Worm (Caenorhabditis elegans) whole organism, L2 larva: ENCODE data around the gene str-38.

Experiments used
- C34F6.9 ChIP-seq: fragments of 150-350 bp; optimal IDR thresholded peaks from 2 replicates; lab custom pipeline; 2014; ENCODE audit warnings: missing biosample characterization, missing genetic modification characterization
- R02D3.7 ChIP-seq: fragments of 150-350 bp; optimal IDR thresholded peaks from 2 replicates; lab custom pipeline; 2014; ENCODE audit warnings: missing biosample characterization, missing genetic modification characterization
- Y55F3AM.14 ChIP-seq: fragments of 200-800 bp; sonication (Bioruptor generic); optimal IDR thresholded peaks from 2 replicates; lab custom pipeline; 2018; ENCODE audit warnings: mild to moderate bottlenecking, missing genetic modification characterization, missing compliant biosample characterization
- ZK546.5 ChIP-seq: sonication (generic microtip); optimal IDR thresholded peaks from 2 replicates; lab custom pipeline; 2017; ENCODE audit warnings: missing biosample characterization, missing genetic modification characterization
- alr-1 ChIP-seq: fragments of 150-350 bp; optimal IDR thresholded peaks from 2 replicates; lab custom pipeline; 2014; ENCODE audit warnings: missing biosample characterization, missing genetic modification characterization
- aly-2 ChIP-seq: fragments of 150-350 bp; optimal IDR thresholded peaks from 2 replicates; lab custom pipeline; 2014; ENCODE audit warnings: missing biosample characterization, missing genetic modification characterization
- ama-1 ChIP-seq: fragments of 150-350 bp; optimal IDR thresholded peaks from 2 replicates; lab custom pipeline; 2018; ENCODE audit warnings: inconsistent platforms
- blmp-1 ChIP-seq: sonication (generic microtip); optimal IDR thresholded peaks from 2 replicates; lab custom pipeline; 2017; ENCODE audit warnings: missing genetic modification characterization, mild to moderate bottlenecking, missing compliant biosample characterization, antibody characterized with exemption, moderate library complexity; ENCODE audit not compliant: insufficient read depth
- ceh-16 ChIP-seq: fragments of 150-350 bp; optimal IDR thresholded peaks from 2 replicates; lab custom pipeline; 2014; ENCODE audit warnings: missing biosample characterization, missing genetic modification characterization
- dmd-4 ChIP-seq: sonication (generic microtip); optimal IDR thresholded peaks from 2 replicates; lab custom pipeline; 2017; ENCODE audit warnings: missing biosample characterization, missing genetic modification characterization
- elt-3 ChIP-seq: sonication (generic microtip); optimal IDR thresholded peaks from 2 replicates; lab custom pipeline; 2017; ENCODE audit warnings: missing biosample characterization, missing genetic modification characterization
- fos-1 ChIP-seq: fragments of 150-350 bp; optimal IDR thresholded peaks from 2 replicates; lab custom pipeline; 2014; ENCODE audit warnings: missing biosample characterization, missing genetic modification characterization
- gmeb-1 ChIP-seq: fragments of 150-350 bp; optimal IDR thresholded peaks from 2 replicates; lab custom pipeline; 2014; ENCODE audit warnings: missing biosample characterization, missing genetic modification characterization
- lin-11 ChIP-seq: fragments of 150-350 bp; sonication (generic microtip); optimal IDR thresholded peaks from 2 replicates; lab custom pipeline; 2014; ENCODE audit warnings: missing biosample characterization, missing genetic modification characterization, inconsistent platforms, mixed read lengths
- lin-39 ChIP-seq: fragments of 150-350 bp; optimal IDR thresholded peaks from 2 replicates; lab custom pipeline; 2014; ENCODE audit warnings: missing biosample characterization, missing genetic modification reagents, missing genetic modification characterization
- lsy-2 ChIP-seq, 2 experiments: fragments of 150-350 bp in 1 of 2; sonication (generic microtip) in 1 of 2; optimal IDR thresholded peaks; 2 replicates each; lab custom pipeline; 2014 to 2017; ENCODE audit warnings: missing biosample characterization in 2 of 2, missing genetic modification characterization in 2 of 2
- mbf-1 ChIP-seq: sonication (generic microtip); optimal IDR thresholded peaks from 2 replicates; lab custom pipeline; 2017; ENCODE audit warnings: missing biosample characterization, missing genetic modification characterization
- mdl-1 ChIP-seq, 2 experiments: fragments of 150-350 bp in 1 of 2; sonication (generic microtip) in 1 of 2; optimal IDR thresholded peaks; 2 replicates each; lab custom pipeline; 2017; ENCODE audit warnings: missing biosample characterization in 2 of 2, missing genetic modification characterization in 2 of 2
- nhr-10 ChIP-seq: sonication (generic microtip); optimal IDR thresholded peaks from 2 replicates; lab custom pipeline; 2017; ENCODE audit warnings: missing biosample characterization, missing genetic modification characterization
- nhr-11 ChIP-seq: fragments of 150-350 bp; optimal IDR thresholded peaks from 2 replicates; lab custom pipeline; 2014; ENCODE audit warnings: missing biosample characterization, missing genetic modification characterization
- nhr-12 ChIP-seq: fragments of 150-350 bp; optimal IDR thresholded peaks from 2 replicates; lab custom pipeline; 2014; ENCODE audit warnings: missing biosample characterization, missing genetic modification characterization
- nhr-23 ChIP-seq: fragments of 150-350 bp; optimal IDR thresholded peaks from 2 replicates; lab custom pipeline; 2014; ENCODE audit warnings: missing biosample characterization, missing genetic modification reagents, missing genetic modification characterization
- nhr-237 ChIP-seq: fragments of 150-350 bp; optimal IDR thresholded peaks from 2 replicates; lab custom pipeline; 2014; ENCODE audit warnings: missing biosample characterization, missing genetic modification characterization
- nhr-25 ChIP-seq: fragments of 150-350 bp; sonication (generic microtip); optimal IDR thresholded peaks from 3 replicates; lab custom pipeline; 2014; ENCODE audit warnings: missing biosample characterization, missing genetic modification characterization
- nhr-6 ChIP-seq: fragments of 150-350 bp; optimal IDR thresholded peaks from 2 replicates; lab custom pipeline; 2014; ENCODE audit warnings: missing biosample characterization, missing genetic modification characterization
- nhr-77 ChIP-seq: fragments of 150-350 bp; optimal IDR thresholded peaks from 2 replicates; lab custom pipeline; 2014; ENCODE audit warnings: missing biosample characterization, missing genetic modification characterization
- sem-4 ChIP-seq: fragments of 150-350 bp; optimal IDR thresholded peaks from 2 replicates; lab custom pipeline; 2014; ENCODE audit warnings: missing biosample characterization, missing genetic modification reagents, missing genetic modification characterization
- skn-1 ChIP-seq: sonication (generic microtip); optimal IDR thresholded peaks from 2 replicates; lab custom pipeline; 2017; ENCODE audit warnings: missing biosample characterization, missing genetic modification characterization
- sma-9 ChIP-seq, 2 experiments: fragments of 150-350 bp in 1 of 2; sonication (generic microtip) in 1 of 2; optimal IDR thresholded peaks; 2 replicates each; lab custom pipeline; 2014 to 2016; ENCODE audit warnings: missing genetic modification characterization in 2 of 2, mild to moderate bottlenecking in 1 of 2, missing biosample characterization in 1 of 2, missing compliant biosample characterization in 1 of 2, missing genetic modification reagents in 1 of 2, moderate library complexity in 1 of 2
- snpc-4 ChIP-seq: fragments of 150-350 bp; optimal IDR thresholded peaks from 2 replicates; lab custom pipeline; 2014; ENCODE audit warnings: missing biosample characterization, missing genetic modification characterization
- unc-39 ChIP-seq: fragments of 150-350 bp; optimal IDR thresholded peaks from 2 replicates; lab custom pipeline; 2014; ENCODE audit warnings: missing biosample characterization, missing genetic modification characterization
- unc-55 ChIP-seq: fragments of 150-350 bp; sonication (generic microtip); optimal IDR thresholded peaks from 3 replicates; lab custom pipeline; 2014; ENCODE audit warnings: missing biosample characterization, missing genetic modification reagents, missing genetic modification characterization
- ztf-1 ChIP-seq: fragments of 200-800 bp; sonication (Bioruptor generic); conservative IDR thresholded peaks from 2 replicates; pipeline ENCODE4 v1.3.6; 2022; ENCODE audit warnings: missing genetic modification characterization, missing compliant biosample characterization
- ztf-11 ChIP-seq: sonication (generic microtip); optimal IDR thresholded peaks from 2 replicates; lab custom pipeline; 2017; ENCODE audit warnings: missing biosample characterization, missing genetic modification characterization
- ztf-4 ChIP-seq: fragments of 150-350 bp; optimal IDR thresholded peaks from 2 replicates; lab custom pipeline; 2014; ENCODE audit warnings: missing biosample characterization, missing genetic modification characterization

Gene str-38

ce11 chrV:15732209-15732608, at the start of gene str-38:
Gene str-38, minus strand, starts transcription at chrV:15732309.
- TF ChIP-seq mbf-1 (tag; lab: Kevin White, UChicago) (no peak), ceh-16 (tag; lab: Kevin White, UChicago) (no peak), nhr-23 (tag; lab: Kevin White, UChicago) (no peak), lin-39 (tag; lab: Kevin White, UChicago) (no peak), fos-1 (tag; lab: Kevin White, UChicago) (no peak), skn-1 (no peak), alr-1 (tag; lab: Kevin White, UChicago) (no peak), nhr-11 (no peak), mdl-1 (tag; optimal IDR thresholded peaks at IDR 0.05; lab: Kevin White, UChicago) (no peak), ztf-11 (tag; lab: Kevin White, UChicago) (no peak)

- no peak for TF ChIP-seq R02D3.7 (tag; lab: Kevin White, UChicago)
- TF ChIP-seq lsy-2 (tag; optimal IDR thresholded peaks at IDR 0.05; lab: Kevin White, UChicago), result no peak
- TF ChIP-seq nhr-237, result no peak
- TF ChIP-seq blmp-1, result no peak
- no peak for TF ChIP-seq ztf-11 (tag; lab: Kevin White, UChicago)
- no peak for TF ChIP-seq skn-1
- TF ChIP-seq unc-39 (tag; lab: Kevin White, UChicago), result no peak
- no peak for TF ChIP-seq ztf-4 (tag; lab: Kevin White, UChicago)
Observed at ce11 chrV:15781086-15781485, 49.0 kb upstream of the str-38 start, which contains the start of gene T26E4.2. Gene T26E4.2, plus strand, starts transcription at chrV:15781386.

- TF ChIP-seq lsy-2 (tag; optimal IDR thresholded peaks at IDR 0.05; lab: Kevin White, UChicago) (no peak), dmd-4 (tag; lab: Kevin White, UChicago) (no peak), nhr-25 (tag; lab: Kevin White, UChicago) (no peak), Y55F3AM.14 (no peak), ZK546.5 (no peak), ama-1 (lab: Kevin White, UChicago) (no peak), ztf-1 (GFP tag; lab: Robert Waterston, UW) (no peak), lin-39 (tag; lab: Kevin White, UChicago) (no peak), nhr-10 (tag; lab: Kevin White, UChicago) (no peak)
- TF ChIP-seq, all 48 proteins: peak for 0
Observed at ce11 chrV:15779128-15779729, 47.1 kb upstream of the str-38 start, which contains the start of the genes nhr-285 and irld-52. Gene nhr-285, minus strand, starts transcription at chrV:15779228. Gene irld-52, plus strand, starts transcription at chrV:15779679.

- TF ChIP-seq nhr-12 (no peak), unc-55 (no peak), gmeb-1 (no peak), C34F6.9 (tag; lab: Kevin White, UChicago) (no peak), nhr-25 (tag; lab: Kevin White, UChicago) (no peak), ZK546.5 (no peak)
Observed at ce11 chrV:15776651-15777050, 44.5 kb upstream of the str-38 start, which contains the start of gene nhr-283. Gene nhr-283, minus strand, starts transcription at chrV:15776751.

- TF ChIP-seq ceh-16 (tag; lab: Kevin White, UChicago) (no peak), blmp-1 (no peak), elt-3 (tag; lab: Kevin White, UChicago) (no peak), R02D3.7 (tag; lab: Kevin White, UChicago) (no peak), gmeb-1 (no peak), nhr-23 (tag; lab: Kevin White, UChicago) (no peak), nhr-6 (tag; lab: Kevin White, UChicago) (no peak), sma-9 (GFP tag; optimal IDR thresholded peaks at IDR 0.05; lab: Kevin White, UChicago) (peak; percentile 29), sma-9 (tag; optimal IDR thresholded peaks at IDR 0.05; lab: Kevin White, UChicago) (no peak), aly-2 (no peak), sem-4 (no peak), mdl-1 (tag; optimal IDR thresholded peaks at IDR 0.05; lab: Kevin White, UChicago) (peak in 1 of 2 experiments; percentile 1), nhr-77 (no peak), snpc-4 (tag; lab: Kevin White, UChicago) (no peak), lin-11 (tag; lab: Kevin White, UChicago) (no peak)
Observed at ce11 chrV:15773941-15774340, 41.8 kb upstream of the str-38 start.
